Worm (Caenorhabditis elegans) whole organism, early embryonic: ENCODE results near the gene F07H5.10.

Experiments used
- hmg-4 ChIP-seq: fragments of 200-800 bp; sonication (Bioruptor generic); optimal IDR thresholded peaks from 2 replicates; lab custom pipeline; 2018; ENCODE audit warnings: mild to moderate bottlenecking, missing genetic modification characterization, missing compliant biosample characterization
- sea-1 ChIP-seq: fragments of 200-800 bp; sonication (Bioruptor generic); conservative IDR thresholded peaks from 2 replicates; pipeline ENCODE4 v1.3.6; 2022; ENCODE audit warnings: missing genetic modification characterization, missing compliant biosample characterization

ce11 chrII:8832941-8833340, 24.6 kb upstream of the F07H5.10 start:
- TF ChIP-seq sea-1 (GFP tag; lab: Robert Waterston, UW), result no peak
- TF ChIP-seq hmg-4, result no peak
